Worm (Caenorhabditis elegans): ENCODE data around the gene F47E1.20.

DNA sequence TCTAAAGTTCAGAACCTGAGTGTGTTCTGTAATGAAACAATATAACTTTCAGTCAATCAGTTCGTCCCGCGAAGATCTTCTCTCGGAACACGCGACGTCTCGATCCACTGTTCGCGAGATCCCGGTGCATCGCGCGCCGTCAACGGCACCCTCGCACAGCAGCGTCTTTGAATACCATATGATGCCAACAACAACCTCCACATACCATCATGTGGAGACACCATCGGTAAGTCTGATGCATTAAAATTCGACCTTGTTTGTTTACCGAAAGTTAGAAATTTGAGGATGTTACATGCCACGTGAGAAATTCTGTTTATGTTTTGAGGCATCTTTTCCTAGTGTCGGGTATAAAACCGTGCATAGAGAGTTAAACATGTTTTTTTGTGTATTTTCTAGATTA, 54.8 kb downstream of the F47E1.20 start:
- no peak for TF ChIP-seq B0310.2 (tag; optimal IDR thresholded peaks at IDR 0.05)
- no peak for TF ChIP-seq ama-1 (optimal IDR thresholded peaks at IDR 0.05)
- TF ChIP-seq tbx-37 (GFP tag; conservative IDR thresholded peaks at IDR 0.05) = no peak
- TF ChIP-seq flt-1 (GFP tag; IDR thresholded peaks at IDR 0.05) = no peak
- TF ChIP-seq hmbx-1 (tag; optimal IDR thresholded peaks at IDR 0.05) = no peak
- TF ChIP-seq ets-7 (tag; optimal IDR thresholded peaks at IDR 0.05) = no peak
- TF ChIP-seq ceh-13 (GFP tag; optimal IDR thresholded peaks at IDR 0.05) = no peak
- TF ChIP-seq pes-1 (GFP tag; IDR thresholded peaks at IDR 0.05) = no peak
